Worm (Caenorhabditis elegans) whole organism, late embryonic: ENCODE results near the gene clec-177.

Source experiments
- elt-2 ChIP-seq: sonication (generic microtip); optimal IDR thresholded peaks from 2 replicates; lab custom pipeline; 2016; ENCODE audit warnings: missing genetic modification reagents, missing genetic modification characterization, missing compliant biosample characterization
- ets-4 ChIP-seq: sonication (generic microtip); optimal IDR thresholded peaks from 2 replicates; lab custom pipeline; 2016; ENCODE audit warnings: missing genetic modification characterization, missing compliant biosample characterization
- lin-11 ChIP-seq: fragments of 200-800 bp; sonication (Bioruptor generic); optimal IDR thresholded peaks from 2 replicates; lab custom pipeline; 2018; ENCODE audit warnings: mild to moderate bottlenecking, missing genetic modification characterization, missing compliant biosample characterization

DNA sequence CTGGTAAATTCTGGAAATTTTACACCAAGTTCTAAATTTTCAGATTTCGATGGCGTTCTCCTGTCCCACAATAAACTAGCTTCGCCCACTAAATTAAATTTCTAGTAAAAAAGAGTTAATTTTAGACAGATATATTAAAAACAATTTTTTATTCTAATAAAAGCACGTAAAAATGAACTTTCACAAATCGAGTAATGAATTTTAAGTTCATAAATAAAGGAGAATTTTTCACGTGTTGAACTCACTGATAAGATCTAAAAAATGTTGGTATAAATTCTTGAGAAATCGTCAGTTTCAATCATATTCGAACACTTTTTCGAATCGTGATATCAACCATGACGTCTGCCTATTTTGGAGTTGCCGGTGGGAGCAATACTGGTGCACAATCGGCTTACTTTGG, 9.5 kb downstream of the clec-177 start, which contains the start of gene ssq-2:
- TF ChIP-seq lin-11 (tag; lab: Kevin White, UChicago) (no peak), ets-4 (tag; lab: Kevin White, UChicago) (no peak), elt-2 (tag; lab: Kevin White, UChicago) (no peak)
